Worm (Caenorhabditis elegans): ENCODE results near the gene mcm-6.

mcm-6 gene

ce11 chrIII:9825073-9825828 is 31.1 kb downstream of the mcm-6 start, which contains the start of gene ZK632.9:
TSS of gene ZK632.9 (minus strand) at chrIII:9825432.
- TF ChIP-seq lin-29 (GFP tag; IDR thresholded peaks at IDR 0.05) (no peak), D1046.2 (GFP tag; IDR thresholded peaks at IDR 0.05) (no peak), jun-1 (tag; optimal IDR thresholded peaks at IDR 0.05) (no peak), nhr-10 (tag; optimal IDR thresholded peaks at IDR 0.05) (no peak), hif-1 (tag; optimal IDR thresholded peaks at IDR 0.05) (no peak), dmd-6 (GFP tag; IDR thresholded peaks at IDR 0.05) (peak; percentile 48), pha-4 (GFP tag; IDR thresholded peaks at IDR 0.05) (0 out of 2 replicates have a peak, but pooled peaks have one; percentile 32), pha-4 (tag; optimal IDR thresholded peaks at IDR 0.05) (no peak), daf-8 (GFP tag; IDR thresholded peaks at IDR 0.05) (no peak), ama-1 (optimal IDR thresholded peaks at IDR 0.05) (no peak), lin-39 (tag; optimal IDR thresholded peaks at IDR 0.05) (no peak), aly-2 (tag; optimal IDR thresholded peaks at IDR 0.05) (no peak), saeg-2 (GFP tag; IDR thresholded peaks at IDR 0.05) (no peak), unc-39 (tag; optimal IDR thresholded peaks at IDR 0.05) (no peak), ceh-62 (tag; optimal IDR thresholded peaks at IDR 0.05) (no peak), Y105C5A.15 (GFP tag; IDR thresholded peaks at IDR 0.05) (0 out of 2 replicates have a peak, but pooled peaks have one; percentile 25), nhr-102 (tag; optimal IDR thresholded peaks at IDR 0.05) (no peak), fos-1 (tag; optimal IDR thresholded peaks at IDR 0.05) (no peak), spr-1 (tag; optimal IDR thresholded peaks at IDR 0.05) (no peak), nhr-77 (tag; optimal IDR thresholded peaks at IDR 0.05) (no peak), dpl-1 (GFP tag; optimal IDR thresholded peaks at IDR 0.05) (peak; percentile 10), dve-1 (tag; optimal IDR thresholded peaks at IDR 0.05; ENCODE audit: insufficient read depth) (peak; percentile 54), ceh-20 (GFP tag; IDR thresholded peaks at IDR 0.05) (no peak), nhr-76 (tag; optimal IDR thresholded peaks at IDR 0.05) (no peak), egl-27 (tag; optimal IDR thresholded peaks at IDR 0.05) (no peak), set-16 (GFP tag; IDR thresholded peaks at IDR 0.05) (0 out of 2 replicates have a peak, but pooled peaks have one; percentile 16), Y75B8A.6 (GFP tag; IDR thresholded peaks at IDR 0.05) (peak; percentile 70; the same call in 1 of the 2 replicates), snpc-4 (tag; optimal IDR thresholded peaks at IDR 0.05) (no peak), unc-62 (GFP tag; optimal IDR thresholded peaks at IDR 0.05 in 1 of 2) (peak in 1 of 2 experiments; percentile 56), unc-62 (tag; optimal IDR thresholded peaks at IDR 0.05) (no peak), pqm-1 (tag; optimal IDR thresholded peaks at IDR 0.05) (no peak), F26F4.8 (GFP tag; conservative IDR thresholded peaks at IDR 0.05) (no peak), vab-7 (GFP tag; IDR thresholded peaks at IDR 0.05) (no peak), T26A8.4 (GFP tag; IDR thresholded peaks at IDR 0.05) (peak; percentile 41; the same call in 1 of the 2 replicates), nhr-237 (tag; optimal IDR thresholded peaks at IDR 0.05) (no peak), snpc-1.2 (GFP tag; IDR thresholded peaks at IDR 0.05) (0 out of 2 replicates have a peak, but pooled peaks have one; percentile 34), hlh-11 (tag; optimal IDR thresholded peaks at IDR 0.05) (peak; percentile 41), nhr-28 (tag; optimal IDR thresholded peaks at IDR 0.05) (peak; percentile 63), mep-1 (tag; optimal IDR thresholded peaks at IDR 0.05) (no peak), egl-43 (GFP tag; IDR thresholded peaks at IDR 0.05) (peak; percentile 54), mes-2 (tag; optimal IDR thresholded peaks at IDR 0.05; ENCODE audit: poor library complexity, severe bottlenecking) (peak; percentile 33), ZK546.5 (tag; optimal IDR thresholded peaks at IDR 0.05) (no peak), lsy-2 (tag; optimal IDR thresholded peaks at IDR 0.05) (no peak), daf-19 (GFP tag; conservative IDR thresholded peaks at IDR 0.05) (no peak), F44E2.7 (GFP tag; IDR thresholded peaks at IDR 0.05) (no peak), rbr-2 (tag; optimal IDR thresholded peaks at IDR 0.05) (no peak), aha-1 (tag) (no peak), R02D3.7 (tag; optimal IDR thresholded peaks at IDR 0.05) (no peak), lin-15B (tag; optimal IDR thresholded peaks at IDR 0.05) (no peak), tag-97 (GFP tag; IDR thresholded peaks at IDR 0.05) (no peak), ceh-28 (tag; optimal IDR thresholded peaks at IDR 0.05) (peak; percentile 26)
